Worm (Caenorhabditis elegans) whole organism, early embryonic: ENCODE data around the gene K02E7.10.
A peak's percentile ranks its signal among the peaks of the same experiment; 100 is the strongest.
"Not testable (repeated sequence)": the region's sequence is repeated elsewhere in the genome, so short reads cannot be mapped to it uniquely, and the experiment has no call there.

Experiments
- B0310.2 ChIP-seq: sonication (generic microtip); optimal IDR thresholded peaks from 2 replicates; lab custom pipeline; 2016; ENCODE audit warnings: mild to moderate bottlenecking, missing genetic modification characterization, missing compliant biosample characterization
- F13C5.2 ChIP-seq: sonication (generic microtip); optimal IDR thresholded peaks from 2 replicates; lab custom pipeline; 2017; ENCODE audit warnings: mild to moderate bottlenecking, missing genetic modification characterization, inconsistent platforms, missing compliant biosample characterization
- aly-1 ChIP-seq: sonication (generic microtip); optimal IDR thresholded peaks from 2 replicates; lab custom pipeline; 2016; ENCODE audit warnings: missing genetic modification characterization, missing compliant biosample characterization
- ama-1 ChIP-seq: fragments of 150-350 bp; optimal IDR thresholded peaks from 2 replicates; lab custom pipeline; 2014
- ceh-13 ChIP-seq: fragments of 200-800 bp; sonication (Bioruptor generic); optimal IDR thresholded peaks from 2 replicates; lab custom pipeline; 2018; ENCODE audit warnings: mild to moderate bottlenecking, missing genetic modification characterization, missing compliant biosample characterization
- ceh-36 ChIP-seq: sonication (generic microtip); optimal IDR thresholded peaks from 2 replicates; lab custom pipeline; 2016; ENCODE audit warnings: missing genetic modification characterization, inconsistent platforms, missing compliant biosample characterization
- ets-7 ChIP-seq: sonication (generic microtip); optimal IDR thresholded peaks from 2 replicates; lab custom pipeline; 2016; ENCODE audit warnings: missing genotype, missing genetic modification characterization, missing compliant biosample characterization
- flt-1 ChIP-seq: fragments of 200-800 bp; sonication (Bioruptor generic); IDR thresholded peaks from 2 replicates; pipeline ENCODE4 v1.3.6; 2022; ENCODE audit warnings: missing genetic modification characterization, missing compliant biosample characterization
- hmbx-1 ChIP-seq: sonication (generic microtip); optimal IDR thresholded peaks from 2 replicates; lab custom pipeline; 2016; ENCODE audit warnings: mild to moderate bottlenecking, missing genetic modification characterization, missing compliant biosample characterization
- hmg-4 ChIP-seq: fragments of 200-800 bp; sonication (Bioruptor generic); optimal IDR thresholded peaks from 2 replicates; lab custom pipeline; 2018; ENCODE audit warnings: mild to moderate bottlenecking, missing genetic modification characterization, missing compliant biosample characterization
- hnd-1 ChIP-seq: sonication (generic microtip); optimal IDR thresholded peaks from 2 replicates; lab custom pipeline; 2016; ENCODE audit warnings: missing genetic modification characterization, missing compliant biosample characterization
- pes-1 ChIP-seq: fragments of 200-800 bp; sonication (Bioruptor generic); IDR thresholded peaks from 2 replicates; pipeline ENCODE4 v1.3.6; 2022; ENCODE audit warnings: missing genetic modification reagents, missing genetic modification characterization, missing compliant biosample characterization
- scrt-1 ChIP-seq: fragments of 200-800 bp; sonication (Bioruptor generic); IDR thresholded peaks from 2 replicates; pipeline ENCODE4 v1.3.6; 2022; ENCODE audit warnings: missing genetic modification characterization, missing compliant biosample characterization
- sea-1 ChIP-seq: fragments of 200-800 bp; sonication (Bioruptor generic); conservative IDR thresholded peaks from 2 replicates; pipeline ENCODE4 v1.3.6; 2022; ENCODE audit warnings: missing genetic modification characterization, missing compliant biosample characterization
- tbx-11 ChIP-seq: fragments of 200-800 bp; sonication (Bioruptor generic); IDR thresholded peaks from 2 replicates; pipeline ENCODE4 v1.3.6; 2022; ENCODE audit warnings: missing genetic modification characterization, missing compliant biosample characterization
- tbx-37 ChIP-seq: fragments of 200-800 bp; sonication (Bioruptor generic); conservative IDR thresholded peaks from 2 replicates; pipeline ENCODE4 v1.3.6; 2022; ENCODE audit warnings: missing genetic modification reagents, missing genetic modification characterization, missing compliant biosample characterization
- tra-4 ChIP-seq: sonication (generic microtip); optimal IDR thresholded peaks from 2 replicates; lab custom pipeline; 2017; ENCODE audit warnings: missing genetic modification characterization, missing compliant biosample characterization

Gene K02E7.10

ce11 chrII:1063926-1064325, 2.9 kb downstream of the K02E7.10 start:
- no peak for TF ChIP-seq tbx-37 (GFP tag; lab: Robert Waterston, UW)
- TF ChIP-seq flt-1 (GFP tag; lab: Robert Waterston, UW) = no peak
- no peak for TF ChIP-seq sea-1 (GFP tag; lab: Robert Waterston, UW)
- TF ChIP-seq hnd-1 (tag; lab: Kevin White, UChicago) = no peak
- TF ChIP-seq ceh-13 (GFP tag; lab: Kevin White, UChicago) = no peak
- TF ChIP-seq scrt-1 (GFP tag; lab: Robert Waterston, UW) = no peak
- TF ChIP-seq tra-4 = no peak
- no peak for TF ChIP-seq tbx-11 (GFP tag; lab: Robert Waterston, UW)
- no peak for TF ChIP-seq ets-7 (tag; lab: Kevin White, UChicago)
- TF ChIP-seq F13C5.2 (tag; lab: Kevin White, UChicago) = no peak
- no peak for TF ChIP-seq ceh-36 (tag; lab: Kevin White, UChicago)
- no peak for TF ChIP-seq aly-1
- TF ChIP-seq pes-1 (GFP tag; lab: Robert Waterston, UW) = no peak
- no peak for TF ChIP-seq ama-1
- no peak for TF ChIP-seq hmbx-1 (tag; lab: Kevin White, UChicago)
- TF ChIP-seq hmg-4 = no peak
- no peak for TF ChIP-seq B0310.2 (tag; lab: Kevin White, UChicago)

DNA sequence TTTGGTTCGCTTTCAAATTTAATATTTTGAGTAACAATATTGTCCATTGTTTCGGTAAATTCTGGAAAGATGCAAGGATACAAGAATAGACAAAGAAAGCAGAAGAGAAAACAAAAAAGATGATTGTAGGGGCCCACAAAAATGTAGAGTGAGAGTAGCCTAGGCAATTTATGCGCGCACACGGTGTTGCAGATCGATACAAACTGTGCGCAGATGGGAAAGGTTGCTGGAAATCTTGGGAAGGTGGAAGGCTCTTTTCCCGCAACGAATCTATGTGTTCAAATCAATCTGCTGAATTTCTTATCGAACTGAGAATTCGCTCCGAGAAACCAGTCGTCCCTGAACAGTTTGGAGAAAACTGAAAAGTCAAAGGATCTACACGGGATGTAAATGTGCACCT, 6.1 kb downstream of the K02E7.10 start, which contains the start of gene btb-10:
TSS of gene btb-10 (minus strand) at position 101 of the 400 bp plus-strand sequence.
- not testable (repeated sequence) for TF ChIP-seq hmg-4; tbx-37 (GFP tag; lab: Robert Waterston, UW); B0310.2 (tag; lab: Kevin White, UChicago)

DNA sequence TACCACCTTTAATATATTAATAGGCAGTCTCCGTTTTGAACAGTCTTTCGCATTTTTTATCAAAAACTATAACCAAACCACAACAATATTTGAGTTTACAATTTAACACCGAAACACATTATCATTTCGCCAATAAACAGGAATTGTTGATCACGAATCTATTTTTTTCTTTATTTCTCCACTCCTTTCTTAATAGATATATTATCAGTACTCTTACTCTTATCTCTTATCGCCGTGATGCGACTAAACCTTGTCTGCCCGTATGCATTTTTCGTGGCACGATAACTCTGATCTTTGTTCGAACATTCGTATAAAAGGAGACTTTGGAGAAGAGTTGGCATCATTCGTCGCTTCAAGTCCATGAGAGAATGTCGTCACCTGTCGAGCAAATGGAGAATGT, 10.0 kb downstream of the K02E7.10 start:
- no peak for TF ChIP-seq tbx-11 (GFP tag; lab: Robert Waterston, UW)
- no peak for TF ChIP-seq tbx-37 (GFP tag; lab: Robert Waterston, UW)
- no peak for TF ChIP-seq hnd-1 (tag; lab: Kevin White, UChicago)
- TF ChIP-seq ceh-36 (tag; lab: Kevin White, UChicago) = no peak
- TF ChIP-seq sea-1 (GFP tag; lab: Robert Waterston, UW) = no peak
- no peak for TF ChIP-seq tra-4
- no peak for TF ChIP-seq hmg-4
- TF ChIP-seq ets-7 (tag; lab: Kevin White, UChicago) = no peak
- no peak for TF ChIP-seq F13C5.2 (tag; lab: Kevin White, UChicago)
- TF ChIP-seq hmbx-1 (tag; lab: Kevin White, UChicago) = no peak
- no peak for TF ChIP-seq flt-1 (GFP tag; lab: Robert Waterston, UW)
- no peak for TF ChIP-seq B0310.2 (tag; lab: Kevin White, UChicago)
- no peak for TF ChIP-seq aly-1
- no peak for TF ChIP-seq ama-1
- TF ChIP-seq scrt-1 (GFP tag; lab: Robert Waterston, UW) = no peak
- no peak for TF ChIP-seq pes-1 (GFP tag; lab: Robert Waterston, UW)
- no peak for TF ChIP-seq ceh-13 (GFP tag; lab: Kevin White, UChicago)

- TF ChIP-seq flt-1 (GFP tag; lab: Robert Waterston, UW); sea-1 (GFP tag; lab: Robert Waterston, UW); ama-1: not testable (repeated sequence)
These were observed 12.1 kb downstream of the K02E7.10 start, which contains the start of gene K02E7.7 for ce11 chrII:1054724-1055123. K02E7.7 (plus strand) TSS chrII:1055024.

ce11 chrII:1049849-1050248, 17.0 kb downstream of the K02E7.10 start, which contains the start of gene fbxb-40:
fbxb-40 (minus strand) TSS chrII:1049949.
- TF ChIP-seq ets-7 (tag; lab: Kevin White, UChicago) = no peak
- TF ChIP-seq scrt-1 (GFP tag; lab: Robert Waterston, UW) = no peak
- TF ChIP-seq tbx-37 (GFP tag; lab: Robert Waterston, UW) = no peak
- no peak for TF ChIP-seq hnd-1 (tag; lab: Kevin White, UChicago)
- no peak for TF ChIP-seq sea-1 (GFP tag; lab: Robert Waterston, UW)
- no peak for TF ChIP-seq B0310.2 (tag; lab: Kevin White, UChicago)

ce11 chrII:1046937-1047336, 19.9 kb downstream of the K02E7.10 start:
- TF ChIP-seq tbx-11 (GFP tag; lab: Robert Waterston, UW) (no peak), pes-1 (GFP tag; lab: Robert Waterston, UW) (peak; percentile 19; the same call in 1 of the 2 replicates)

DNA sequence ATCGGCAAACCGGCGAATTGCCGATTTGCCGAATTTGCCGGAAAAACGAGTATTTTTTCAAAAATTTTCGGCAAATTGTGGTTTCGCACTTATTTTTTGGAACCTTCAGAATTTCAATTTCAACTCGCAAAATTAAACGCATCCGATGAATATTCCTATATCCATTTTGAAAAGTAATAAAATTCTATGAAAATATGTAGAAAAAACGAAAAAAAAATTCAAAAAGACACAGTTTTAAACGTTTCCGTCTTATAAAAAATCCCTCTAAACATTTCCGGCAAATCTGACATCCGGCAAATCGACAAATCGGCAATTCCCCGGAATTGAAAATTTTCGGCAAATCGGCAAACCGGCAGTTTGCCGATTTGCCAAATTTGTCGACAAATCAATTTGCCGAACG, 21.1 kb downstream of the K02E7.10 start, which contains the start of gene str-148:
TSS of gene str-148 (plus strand) at position 301 of the 400 bp plus-strand sequence.
- TF ChIP-seq flt-1 (GFP tag; lab: Robert Waterston, UW) (no peak), hmg-4 (no peak), hnd-1 (tag; lab: Kevin White, UChicago) (no peak), scrt-1 (GFP tag; lab: Robert Waterston, UW) (no peak), sea-1 (GFP tag; lab: Robert Waterston, UW) (no peak), aly-1 (no peak), tbx-37 (GFP tag; lab: Robert Waterston, UW) (no peak), tra-4 (no peak), ceh-36 (tag; lab: Kevin White, UChicago) (no peak), ama-1 (no peak), F13C5.2 (tag; lab: Kevin White, UChicago) (no peak), pes-1 (GFP tag; lab: Robert Waterston, UW) (no peak), tbx-11 (GFP tag; lab: Robert Waterston, UW) (no peak), B0310.2 (tag; lab: Kevin White, UChicago) (no peak)

DNA sequence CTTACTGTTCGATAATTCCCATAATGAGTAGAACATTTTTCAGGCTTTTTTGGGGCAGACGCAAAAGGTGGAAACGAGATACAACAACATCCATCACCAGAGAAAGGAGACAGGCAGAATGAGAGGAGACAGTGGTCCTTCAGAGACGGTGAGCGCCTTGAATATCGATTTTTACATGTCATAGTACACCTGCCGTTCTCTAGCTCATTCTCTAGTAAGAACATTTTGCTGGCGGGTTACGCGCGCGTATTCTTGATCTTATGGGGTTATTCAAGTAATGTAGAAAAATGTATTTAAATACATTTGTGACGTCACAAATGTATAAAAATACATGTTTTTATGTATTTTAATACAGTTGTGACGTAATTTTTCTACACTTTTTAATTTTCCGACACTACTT, 22.9 kb downstream of the K02E7.10 start, which contains the start of gene fbxb-45:
TSS of gene fbxb-45 (minus strand) at position 101 of the 400 bp plus-strand sequence.
- TF ChIP-seq ceh-36 (tag; lab: Kevin White, UChicago); sea-1 (GFP tag; lab: Robert Waterston, UW); tbx-37 (GFP tag; lab: Robert Waterston, UW): not testable (repeated sequence)
